Worm (Caenorhabditis elegans): Measurements from ENCODE around the gene C01B9.1.
A peak's percentile ranks its signal among the peaks of the same experiment; 100 is the strongest.

Gene C01B9.1

DNA sequence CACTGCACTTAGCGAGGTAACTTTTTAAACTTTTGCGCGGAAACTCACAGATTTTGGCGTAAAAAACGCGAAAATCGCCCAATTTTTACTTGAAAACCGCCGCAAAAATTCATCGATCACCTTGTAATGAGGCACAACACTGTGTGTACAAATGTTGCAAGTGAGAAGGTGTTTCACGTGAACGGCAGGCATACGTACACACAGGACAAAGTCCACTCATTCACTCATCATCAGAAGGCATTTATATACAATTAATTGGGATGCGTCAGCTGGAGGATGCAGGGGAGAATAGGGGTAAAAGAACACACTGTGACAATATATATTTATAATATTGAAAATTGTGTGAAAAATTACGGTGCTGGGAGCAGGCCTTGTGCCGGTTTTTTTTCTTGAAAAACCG is 34.5 kb upstream of the C01B9.1 start (continued):
- TF ChIP-seq mep-1 (tag; optimal IDR thresholded peaks at IDR 0.05), result peak; percentile 3
- no peak for TF ChIP-seq sox-4 (tag; optimal IDR thresholded peaks at IDR 0.05)
- TF ChIP-seq rnt-1 (tag; optimal IDR thresholded peaks at IDR 0.05), result no peak
- peak; percentile 46 for TF ChIP-seq nhr-19 (GFP tag; conservative IDR thresholded peaks at IDR 0.05)
- no peak for TF ChIP-seq C16A3.4 (tag; optimal IDR thresholded peaks at IDR 0.05)
- no peak for TF ChIP-seq ceh-82 (tag; optimal IDR thresholded peaks at IDR 0.05)
- TF ChIP-seq C34B4.2 (tag; optimal IDR thresholded peaks at IDR 0.05), result no peak
- no peak for TF ChIP-seq hpl-2 (GFP tag; optimal IDR thresholded peaks at IDR 0.05)
- TF ChIP-seq unc-62 (GFP tag; optimal IDR thresholded peaks at IDR 0.05), result no peak
- no peak for TF ChIP-seq nhr-237 (tag; optimal IDR thresholded peaks at IDR 0.05)
- TF ChIP-seq nhr-11 (tag; optimal IDR thresholded peaks at IDR 0.05), result no peak
- TF ChIP-seq tlp-1 (tag; optimal IDR thresholded peaks at IDR 0.05), result no peak
- TF ChIP-seq ceh-63 (GFP tag; optimal IDR thresholded peaks at IDR 0.05), result no peak
- TF ChIP-seq ama-1 (optimal IDR thresholded peaks at IDR 0.05), result no peak
- peak; percentile 76 for TF ChIP-seq blmp-1 (tag; optimal IDR thresholded peaks at IDR 0.05)
- TF ChIP-seq sptf-1 (tag; optimal IDR thresholded peaks at IDR 0.05), result no peak
- no peak for TF ChIP-seq nhr-84 (tag; optimal IDR thresholded peaks at IDR 0.05)
- TF ChIP-seq hlh-17 (GFP tag; optimal IDR thresholded peaks at IDR 0.05; ENCODE audit: borderline replicate concordance), result no peak
- no peak for TF ChIP-seq skn-1 (tag; optimal IDR thresholded peaks at IDR 0.05)
- TF ChIP-seq fos-1 (tag; optimal IDR thresholded peaks at IDR 0.05), result no peak
- TF ChIP-seq efl-1 (optimal IDR thresholded peaks at IDR 0.05), result no peak
- TF ChIP-seq efl-1 (GFP tag; optimal IDR thresholded peaks at IDR 0.05 in 1 of 2), result no peak
- TF ChIP-seq mab-9 (GFP tag; IDR thresholded peaks at IDR 0.05), result no peak
- TF ChIP-seq fkh-10 (GFP tag; optimal IDR thresholded peaks at IDR 0.05), result no peak
- TF ChIP-seq nhr-71 (tag; optimal IDR thresholded peaks at IDR 0.05), result peak; percentile 32
- TF ChIP-seq fkh-4 (tag; optimal IDR thresholded peaks at IDR 0.05; ENCODE audit: borderline replicate concordance), result no peak
- peak; percentile 11 for TF ChIP-seq nhr-90 (tag; optimal IDR thresholded peaks at IDR 0.05; ENCODE audit: poor library complexity)

DNA sequence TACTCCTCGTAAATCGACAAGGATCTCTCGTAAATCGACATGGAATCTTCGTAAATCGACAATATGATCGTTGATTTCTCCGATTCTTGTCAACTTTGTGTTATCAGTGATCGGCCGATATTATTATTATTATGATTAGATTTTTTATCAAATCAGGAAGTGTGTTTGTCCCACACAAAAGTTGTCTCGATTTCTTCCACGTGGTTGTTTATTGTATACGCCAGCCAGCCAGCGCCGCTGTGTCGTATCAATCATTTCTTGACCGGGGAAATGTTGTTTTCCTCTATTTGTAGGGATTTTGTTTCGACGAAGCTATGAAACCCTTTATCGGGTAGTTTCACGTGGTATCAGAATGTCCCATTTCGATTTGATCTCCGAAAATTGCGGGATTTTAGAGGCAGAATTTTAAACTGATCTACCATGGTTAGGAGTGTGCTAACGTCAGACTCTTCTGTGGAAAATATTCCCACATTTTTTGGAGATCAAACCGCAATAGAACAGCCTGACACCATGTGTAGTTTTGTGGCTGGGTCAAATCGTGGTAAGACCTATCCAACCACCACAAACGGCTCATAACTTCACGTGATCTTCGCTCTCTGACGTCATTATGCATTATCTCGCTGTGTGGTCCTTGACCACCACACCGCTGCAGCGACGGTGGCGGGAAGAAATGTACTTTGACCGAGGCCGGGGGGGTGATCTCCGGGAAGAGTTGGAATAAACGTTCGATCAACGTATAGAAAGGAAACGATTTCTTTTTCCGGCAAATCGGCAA is 33.4 kb upstream of the C01B9.1 start:
- no peak for TF ChIP-seq zag-1 (tag; optimal IDR thresholded peaks at IDR 0.05)
- no peak for TF ChIP-seq tlp-1 (tag; optimal IDR thresholded peaks at IDR 0.05)
- TF ChIP-seq aly-2 (tag; optimal IDR thresholded peaks at IDR 0.05), result no peak
- no peak for TF ChIP-seq ceh-63 (GFP tag; optimal IDR thresholded peaks at IDR 0.05)
- TF ChIP-seq isw-1 (GFP tag; IDR thresholded peaks at IDR 0.05), result no peak
- peak; percentile 88 for TF ChIP-seq nhr-85 (tag)
- TF ChIP-seq unc-86 (tag; optimal IDR thresholded peaks at IDR 0.05), result no peak
- peak; percentile 84 for TF ChIP-seq elt-2 (tag; optimal IDR thresholded peaks at IDR 0.05)
- no peak for TF ChIP-seq unc-62 (GFP tag; optimal IDR thresholded peaks at IDR 0.05)
- no peak for TF ChIP-seq F16B12.6 (tag; optimal IDR thresholded peaks at IDR 0.05)
- no peak for TF ChIP-seq nhr-28 (tag; optimal IDR thresholded peaks at IDR 0.05)
- no peak for TF ChIP-seq alr-1 (tag; optimal IDR thresholded peaks at IDR 0.05; ENCODE audit: borderline replicate concordance)
- peak; percentile 66 for TF ChIP-seq lin-14 (GFP tag; optimal IDR thresholded peaks at IDR 0.05)
- no peak for TF ChIP-seq efl-1 (optimal IDR thresholded peaks at IDR 0.05)
- TF ChIP-seq efl-1 (GFP tag; optimal IDR thresholded peaks at IDR 0.05 in 1 of 2), result no peak
- TF ChIP-seq ceh-8 (GFP tag; optimal IDR thresholded peaks at IDR 0.05), result no peak
- no peak for TF ChIP-seq hlh-4 (tag; optimal IDR thresholded peaks at IDR 0.05)
- no peak for TF ChIP-seq sox-4 (tag; optimal IDR thresholded peaks at IDR 0.05)
- TF ChIP-seq xbp-1 (tag; optimal IDR thresholded peaks at IDR 0.05), result no peak
- TF ChIP-seq rnt-1 (tag; optimal IDR thresholded peaks at IDR 0.05), result no peak
- TF ChIP-seq ztf-4 (tag; optimal IDR thresholded peaks at IDR 0.05), result no peak
- TF ChIP-seq snu-23 (GFP tag; optimal IDR thresholded peaks at IDR 0.05), result peak; percentile 10
- no peak for TF ChIP-seq lir-3 (tag; optimal IDR thresholded peaks at IDR 0.05; ENCODE audit: poor library complexity)
- no peak for TF ChIP-seq lin-15B (tag; optimal IDR thresholded peaks at IDR 0.05)
- peak; percentile 50 for TF ChIP-seq nhr-20 (tag; optimal IDR thresholded peaks at IDR 0.05)
- no peak for TF ChIP-seq fos-1 (tag; optimal IDR thresholded peaks at IDR 0.05)
- TF ChIP-seq nhr-12 (tag; optimal IDR thresholded peaks at IDR 0.05), result no peak
- no peak for TF ChIP-seq pax-3 (tag; optimal IDR thresholded peaks at IDR 0.05)
- no peak for TF ChIP-seq zip-4 (GFP tag; optimal IDR thresholded peaks at IDR 0.05)
- TF ChIP-seq sptf-1 (tag; optimal IDR thresholded peaks at IDR 0.05), result no peak
- TF ChIP-seq nhr-71 (tag; optimal IDR thresholded peaks at IDR 0.05), result peak; percentile 58
- TF ChIP-seq ets-5 (GFP tag; IDR thresholded peaks at IDR 0.05), result no peak
- no peak for TF ChIP-seq unc-30 (tag; optimal IDR thresholded peaks at IDR 0.05)
- no peak for TF ChIP-seq mep-1 (tag; optimal IDR thresholded peaks at IDR 0.05)
- TF ChIP-seq jun-1 (tag; optimal IDR thresholded peaks at IDR 0.05), result no peak

All from whole organism, L1 larva.